Worm (Caenorhabditis elegans) whole organism, young adult: ENCODE measurements around the gene spe-45.
A peak's percentile ranks its signal among the peaks of the same experiment; 100 is the strongest.

Source experiments
- B0336.3 ChIP-seq: fragments of 200-800 bp; sonication (Bioruptor generic); IDR thresholded peaks from 2 replicates; pipeline ENCODE4 v1.3.6; 2022; ENCODE audit warnings: missing genetic modification characterization, missing compliant biosample characterization
- D2030.7 ChIP-seq: fragments of 200-800 bp; sonication (Bioruptor generic); IDR thresholded peaks from 2 replicates; pipeline ENCODE4 v1.3.6; 2022; ENCODE audit warnings: missing genetic modification reagents, missing genetic modification characterization, missing compliant biosample characterization
- F33H1.4 ChIP-seq: fragments of 200-800 bp; sonication (Bioruptor generic); IDR thresholded peaks from 2 replicates; pipeline ENCODE4 v1.3.6; 2022; ENCODE audit warnings: missing genetic modification reagents, missing genetic modification characterization, missing compliant biosample characterization
- F49E8.2 ChIP-seq: sonication (generic microtip); optimal IDR thresholded peaks from 3 replicates; lab custom pipeline; 2017; ENCODE audit warnings: missing genetic modification characterization, mild to moderate bottlenecking, missing compliant biosample characterization, antibody characterized with exemption, moderate library complexity; ENCODE audit not compliant: insufficient read depth
- T26A5.8 ChIP-seq: sonication (generic microtip); optimal IDR thresholded peaks from 2 replicates; lab custom pipeline; 2016; ENCODE audit warnings: missing genetic modification characterization, missing compliant biosample characterization
- ama-1 ChIP-seq, 3 experiments: fragments of 150-350 bp in 1 of 3; sonication (generic microtip) in 2 of 3; optimal IDR thresholded peaks; 2 replicates each; lab custom pipeline; 2014 to 2018; ENCODE audit warnings: missing biosample characterization in 2 of 3, missing genetic modification characterization in 2 of 3, missing genetic modification reagents in 2 of 3
- aptf-3 ChIP-seq: fragments of 200-800 bp; sonication (Bioruptor generic); IDR thresholded peaks from 2 replicates; pipeline ENCODE4 v1.3.6; 2022; ENCODE audit warnings: missing genetic modification characterization, missing compliant biosample characterization
- attf-6 ChIP-seq: fragments of 200-800 bp; sonication (Bioruptor generic); IDR thresholded peaks from 2 replicates; pipeline ENCODE4 v1.3.6; 2022; ENCODE audit warnings: missing genetic modification reagents, missing genetic modification characterization, missing compliant biosample characterization
- ceh-100 ChIP-seq: fragments of 200-800 bp; sonication (Bioruptor generic); IDR thresholded peaks from 2 replicates; pipeline ENCODE4 v1.3.6; 2022; ENCODE audit warnings: missing genetic modification reagents, missing genetic modification characterization, missing compliant biosample characterization
- ceh-40 ChIP-seq: fragments of 200-800 bp; sonication (Bioruptor generic); IDR thresholded peaks from 2 replicates; pipeline ENCODE4 v1.3.6; 2022; ENCODE audit warnings: missing genetic modification characterization, missing compliant biosample characterization
- ceh-91 ChIP-seq: fragments of 200-800 bp; sonication (Bioruptor generic); IDR thresholded peaks from 2 replicates; pipeline ENCODE4 v1.3.6; 2022; ENCODE audit warnings: missing genetic modification reagents, missing genetic modification characterization, missing compliant biosample characterization
- dox-1 ChIP-seq: fragments of 200-800 bp; sonication (Bioruptor generic); IDR thresholded peaks from 2 replicates; pipeline ENCODE4 v1.3.6; 2022; ENCODE audit warnings: missing genetic modification reagents, missing genetic modification characterization, missing compliant biosample characterization
- dpl-1 ChIP-seq: fragments of 150-350 bp; optimal IDR thresholded peaks from 2 replicates; lab custom pipeline; 2014; ENCODE audit warnings: missing biosample characterization, missing genetic modification reagents, missing genetic modification characterization
- efl-1 ChIP-seq: fragments of 150-350 bp; optimal IDR thresholded peaks from 2 replicates; lab custom pipeline; 2014; ENCODE audit warnings: missing biosample characterization, missing genetic modification reagents, missing genetic modification characterization
- egl-18 ChIP-seq: fragments of 200-800 bp; sonication (Bioruptor generic); IDR thresholded peaks from 2 replicates; pipeline ENCODE4 v1.3.6; 2022; ENCODE audit warnings: missing genetic modification reagents, missing genetic modification characterization, missing compliant biosample characterization
- egl-44 ChIP-seq: fragments of 200-800 bp; sonication (Bioruptor generic); IDR thresholded peaks from 2 replicates; pipeline ENCODE4 v1.3.6; 2022; ENCODE audit warnings: missing genetic modification reagents, missing genetic modification characterization, missing compliant biosample characterization
- him-1 ChIP-seq: sonication (generic microtip); optimal IDR thresholded peaks from 2 replicates; lab custom pipeline; 2016; ENCODE audit warnings: missing genotype, missing genetic modification reagents, missing genetic modification characterization, missing compliant biosample characterization
- hlh-26 ChIP-seq: fragments of 200-800 bp; sonication (Bioruptor generic); conservative IDR thresholded peaks from 2 replicates; pipeline ENCODE4 v1.3.6; 2022; ENCODE audit warnings: missing genetic modification reagents, missing genetic modification characterization, missing compliant biosample characterization
- hsf-1 ChIP-seq: fragments of 200-800 bp; sonication (Bioruptor generic); IDR thresholded peaks from 2 replicates; pipeline ENCODE4 v1.3.6; 2022; ENCODE audit warnings: missing genetic modification reagents, missing genetic modification characterization, missing compliant biosample characterization
- let-607 ChIP-seq, 2 experiments: fragments of 200-800 bp in 1 of 2; sonication (Bioruptor generic) in 1 of 2; sonication (generic microtip) in 1 of 2; optimal IDR thresholded peaks; 2 replicates each; lab custom pipeline; 2016 to 2018; ENCODE audit warnings: mild to moderate bottlenecking in 2 of 2, missing compliant biosample characterization in 2 of 2, missing genetic modification characterization in 2 of 2, moderate library complexity in 2 of 2, missing genotype in 1 of 2
- lin-26 ChIP-seq: fragments of 200-800 bp; sonication (Bioruptor generic); IDR thresholded peaks from 2 replicates; pipeline ENCODE4 v1.3.6; 2022; ENCODE audit warnings: missing genetic modification reagents, missing genetic modification characterization, missing compliant biosample characterization
- lin-40 ChIP-seq: sonication (generic microtip); optimal IDR thresholded peaks from 2 replicates; lab custom pipeline; 2016; ENCODE audit warnings: missing genetic modification characterization, mild to moderate bottlenecking, missing compliant biosample characterization, missing genotype, missing genetic modification reagents
- lin-54 ChIP-seq: fragments of 200-800 bp; sonication (Bioruptor generic); optimal IDR thresholded peaks from 2 replicates; lab custom pipeline; 2018; ENCODE audit warnings: mild to moderate bottlenecking, missing genetic modification characterization, missing compliant biosample characterization
- lsl-1 ChIP-seq: fragments of 200-800 bp; sonication (Bioruptor generic); optimal IDR thresholded peaks from 2 replicates; lab custom pipeline; 2018; ENCODE audit warnings: mild to moderate bottlenecking, missing genetic modification characterization, moderate library complexity, missing compliant biosample characterization
- madf-6 ChIP-seq: fragments of 200-800 bp; sonication (Bioruptor generic); IDR thresholded peaks from 2 replicates; pipeline ENCODE4 v1.3.6; 2022; ENCODE audit warnings: missing genetic modification reagents, missing genetic modification characterization, missing compliant biosample characterization
- mcd-1 ChIP-seq: fragments of 200-800 bp; sonication (Bioruptor generic); IDR thresholded peaks from 2 replicates; pipeline ENCODE4 v1.3.6; 2022; ENCODE audit warnings: missing genetic modification reagents, missing genetic modification characterization, missing compliant biosample characterization
- mxl-1 ChIP-seq: sonication (generic microtip); optimal IDR thresholded peaks from 2 replicates; lab custom pipeline; 2016; ENCODE audit warnings: missing genetic modification characterization, missing compliant biosample characterization
- nfya-1 ChIP-seq: sonication (generic microtip); optimal IDR thresholded peaks from 2 replicates; lab custom pipeline; 2017; ENCODE audit warnings: antibody characterized with exemption, missing compliant biosample characterization, missing genetic modification characterization, borderline replicate concordance; ENCODE audit not compliant: insufficient read depth
- nfyb-1 ChIP-seq: fragments of 200-800 bp; sonication (Bioruptor generic); IDR thresholded peaks from 2 replicates; pipeline ENCODE4 v1.3.6; 2022; ENCODE audit warnings: missing genetic modification reagents, missing genetic modification characterization, missing compliant biosample characterization
- nhr-27 ChIP-seq: fragments of 200-800 bp; sonication (Bioruptor generic); optimal IDR thresholded peaks from 2 replicates; lab custom pipeline; 2018; ENCODE audit warnings: mild to moderate bottlenecking, missing genetic modification characterization, moderate library complexity, missing compliant biosample characterization
- pha-4 ChIP-seq: fragments of 150-350 bp; sonication (generic microtip); optimal IDR thresholded peaks from 2 replicates; lab custom pipeline; 2014; ENCODE audit warnings: missing biosample characterization, missing genetic modification reagents, missing genetic modification characterization
- rec-8 ChIP-seq, 2 experiments: sonication (generic microtip); optimal IDR thresholded peaks; 2 replicates each; lab custom pipeline; 2016; ENCODE audit warnings: mild to moderate bottlenecking in 2 of 2, missing genetic modification characterization in 2 of 2, missing genetic modification reagents in 2 of 2, missing genotype in 2 of 2, missing biosample characterization in 1 of 2, missing compliant biosample characterization in 1 of 2, moderate library complexity in 1 of 2
- rpc-1 ChIP-seq, 2 experiments: fragments of 150-350 bp in 1 of 2; sonication (generic microtip) in 1 of 2; optimal IDR thresholded peaks; 2 replicates each; lab custom pipeline; 2014 to 2018; ENCODE audit warnings: missing biosample characterization in 1 of 2, missing genetic modification characterization in 1 of 2, missing genetic modification reagents in 1 of 2, missing genotype in 1 of 2
- sea-2 ChIP-seq: fragments of 200-800 bp; sonication (Bioruptor generic); IDR thresholded peaks from 2 replicates; pipeline ENCODE4 v1.3.6; 2022; ENCODE audit warnings: missing genetic modification characterization, missing compliant biosample characterization
- snpc-4 ChIP-seq, 5 experiments: fragments of 150-350 bp in 1 of 5; sonication (generic microtip) in 4 of 5; optimal IDR thresholded peaks; 2 replicates each; lab custom pipeline; 2014 to 2018; ENCODE audit warnings: missing genetic modification characterization in 5 of 5, missing biosample characterization in 3 of 5, antibody characterized with exemption in 2 of 5, mild to moderate bottlenecking in 2 of 5, missing compliant biosample characterization in 2 of 5, missing genotype in 2 of 5, moderate library complexity in 2 of 5, missing genetic modification reagents in 1 of 5
- tbx-9 ChIP-seq: sonication (generic microtip); optimal IDR thresholded peaks from 2 replicates; lab custom pipeline; 2016; ENCODE audit warnings: borderline replicate concordance, missing genetic modification characterization, inconsistent platforms, missing compliant biosample characterization
- zfh-2 ChIP-seq: fragments of 200-800 bp; sonication (Bioruptor generic); conservative IDR thresholded peaks from 2 replicates; pipeline ENCODE4 v1.3.6; 2022; ENCODE audit warnings: missing genetic modification reagents, missing genetic modification characterization, missing compliant biosample characterization
- ztf-18 ChIP-seq: sonication (generic microtip); optimal IDR thresholded peaks from 2 replicates; lab custom pipeline; 2016; ENCODE audit warnings: missing genotype, mild to moderate bottlenecking, missing genetic modification characterization, missing compliant biosample characterization
- ztf-25 ChIP-seq: fragments of 200-800 bp; sonication (Bioruptor generic); IDR thresholded peaks from 2 replicates; pipeline ENCODE4 v1.3.6; 2022; ENCODE audit warnings: missing genetic modification reagents, missing genetic modification characterization, missing compliant biosample characterization

spe-45 gene

ce11 chrIV:12416629-12417404, 26.9 kb upstream of the spe-45 start (continued):
- no peak for TF ChIP-seq sea-2 (GFP tag; lab: Robert Waterston, UW)
- no peak for TF ChIP-seq nfya-1
- no peak for TF ChIP-seq ztf-25 (GFP tag; lab: Robert Waterston, UW)
- TF ChIP-seq lin-54, result peak; percentile 13
- TF ChIP-seq dpl-1, result no peak
- no peak for TF ChIP-seq aptf-3 (GFP tag; lab: Robert Waterston, UW)

ce11 chrIV:12414601-12415000, 24.7 kb upstream of the spe-45 start:
- TF ChIP-seq nhr-27 (tag; lab: Kevin White, UChicago), result no peak
- no peak for TF ChIP-seq lin-54
- no peak for TF ChIP-seq dox-1
- no peak for TF ChIP-seq egl-44 (GFP tag; lab: Robert Waterston, UW)
- no peak for TF ChIP-seq ztf-18 (tag; lab: Kevin White, UChicago)
- TF ChIP-seq, all 124 proteins: peak for 0

- TF ChIP-seq egl-18 (no peak), hlh-26 (GFP tag; lab: Robert Waterston, UW) (no peak), ceh-40 (GFP tag; lab: Robert Waterston, UW) (no peak)
- TF ChIP-seq, all 124 proteins: peak for 0
Measured at ce11 chrIV:12410167-12410566, 20.3 kb upstream of the spe-45 start, which contains the start of gene acl-13. TSS of gene acl-13 (plus strand) at chrIV:12410467.

DNA sequence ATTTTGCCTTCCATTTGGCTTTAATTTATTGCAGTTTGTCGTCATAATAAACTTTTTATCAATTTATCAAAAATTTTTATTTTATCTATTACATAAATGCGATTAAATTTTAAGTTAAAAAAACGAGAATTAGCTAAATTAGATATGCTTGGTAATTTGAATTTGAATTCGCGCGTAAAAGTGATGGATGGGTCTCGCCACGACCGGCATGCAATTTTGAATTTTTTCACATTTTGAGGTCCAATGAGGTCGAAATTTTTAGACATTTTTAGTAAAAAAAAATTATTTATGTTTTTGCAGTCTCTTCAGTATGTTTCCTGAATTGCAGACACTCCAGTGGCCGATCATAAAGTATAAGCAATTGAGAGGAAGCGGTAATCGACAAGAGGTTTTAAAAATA, 18.7 kb upstream of the spe-45 start, which contains the start of gene dsb-1:
Gene dsb-1 (plus strand): TSS at position 301 of the 400 bp plus-strand sequence.
- TF ChIP-seq lin-26 (GFP tag; lab: Robert Waterston, UW), result no peak
- peak; percentile 22 for TF ChIP-seq dpl-1
- no peak for TF ChIP-seq hsf-1 (GFP tag; lab: Robert Waterston, UW)
- peak; percentile 40 for TF ChIP-seq efl-1
- TF ChIP-seq nfya-1, result no peak
- TF ChIP-seq attf-6 (GFP tag; lab: Robert Waterston, UW), result no peak
- TF ChIP-seq lsl-1 (GFP tag; lab: Kevin White, UChicago), result peak; percentile 19
- peak; percentile 47; the same call in 1 of the 2 replicates for TF ChIP-seq madf-6 (GFP tag; lab: Robert Waterston, UW)
- TF ChIP-seq ceh-100 (GFP tag; lab: Robert Waterston, UW), result no peak
- TF ChIP-seq aptf-3 (GFP tag; lab: Robert Waterston, UW), result no peak
- TF ChIP-seq snpc-4 (GFP tag; optimal IDR thresholded peaks at IDR 0.05; lab: Kevin White, UChicago), result no peak
- no peak for TF ChIP-seq snpc-4 (tag; optimal IDR thresholded peaks at IDR 0.05; lab: Kevin White, UChicago)
- 0 out of 2 replicates have a peak, but pooled peaks have one; percentile 8 for TF ChIP-seq mcd-1 (GFP tag; lab: Robert Waterston, UW)
- no peak for TF ChIP-seq B0336.3 (GFP tag; lab: Robert Waterston, UW)
- TF ChIP-seq lin-54, result peak; percentile 26
- no peak for TF ChIP-seq ama-1 (optimal IDR thresholded peaks at IDR 0.05; lab: Kevin White, UChicago)
- TF ChIP-seq ama-1 (GFP tag; optimal IDR thresholded peaks at IDR 0.05; lab: Kevin White, UChicago), result no peak
- no peak for TF ChIP-seq zfh-2 (GFP tag; lab: Robert Waterston, UW)
- TF ChIP-seq nhr-27 (tag; lab: Kevin White, UChicago), result no peak
- no peak for TF ChIP-seq nfyb-1 (GFP tag; lab: Robert Waterston, UW)
- peak; percentile 63 for TF ChIP-seq F33H1.4 (GFP tag; lab: Robert Waterston, UW)

ce11 chrIV:12404137-12404536, 14.2 kb upstream of the spe-45 start, which contains the start of gene gex-3:
TSS of gene gex-3 (plus strand) at chrIV:12404431.
- TF ChIP-seq lin-40 (tag; lab: Kevin White, UChicago) (peak; percentile 42), him-1 (no peak), lin-54 (peak; percentile 98), rpc-1 (optimal IDR thresholded peaks at IDR 0.05; lab: Kevin White, UChicago) (no peak), rpc-1 (tag; optimal IDR thresholded peaks at IDR 0.05; lab: Kevin White, UChicago) (no peak), ceh-91 (GFP tag; lab: Robert Waterston, UW) (peak; percentile 79), let-607 (tag; optimal IDR thresholded peaks at IDR 0.05; lab: Kevin White, UChicago) (no peak), tbx-9 (tag; lab: Kevin White, UChicago) (no peak), rec-8 (tag; optimal IDR thresholded peaks at IDR 0.05; lab: Kevin White, UChicago) (no peak), F49E8.2 (tag; lab: Kevin White, UChicago) (peak; percentile 31), D2030.7 (GFP tag; lab: Robert Waterston, UW) (peak; percentile 78), mxl-1 (no peak), pha-4 (tag; lab: Kevin White, UChicago) (no peak), T26A5.8 (no peak)
